Worm (Caenorhabditis elegans) whole organism, L3 larva: ENCODE results near the gene idpa-1.
A peak's percentile ranks its signal among the peaks of the same experiment; 100 is the strongest.

ENCODE experiments used
- ZK546.5 ChIP-seq: sonication (generic microtip); optimal IDR thresholded peaks from 2 replicates; lab custom pipeline; 2017; ENCODE audit warnings: missing biosample characterization, missing genetic modification characterization
- aly-2 ChIP-seq: fragments of 150-350 bp; optimal IDR thresholded peaks from 2 replicates; lab custom pipeline; 2014; ENCODE audit warnings: missing biosample characterization, missing genetic modification characterization
- ama-1 ChIP-seq: fragments of 150-350 bp; optimal IDR thresholded peaks from 2 replicates; lab custom pipeline; 2018
- ceh-28 ChIP-seq: fragments of 150-350 bp; optimal IDR thresholded peaks from 2 replicates; lab custom pipeline; 2014; ENCODE audit warnings: missing biosample characterization, missing genetic modification reagents, missing genetic modification characterization
- ceh-82 ChIP-seq: fragments of 150-350 bp; optimal IDR thresholded peaks from 2 replicates; lab custom pipeline; 2014; ENCODE audit warnings: missing biosample characterization, missing genetic modification characterization
- egl-27 ChIP-seq: sonication (generic microtip); optimal IDR thresholded peaks from 4 replicates; lab custom pipeline; 2017; ENCODE audit warnings: missing biosample characterization, missing genetic modification reagents, missing genetic modification characterization
- egl-5 ChIP-seq: fragments of 150-350 bp; optimal IDR thresholded peaks from 2 replicates; lab custom pipeline; 2017; ENCODE audit warnings: missing biosample characterization, missing genetic modification reagents, missing genetic modification characterization, inconsistent platforms
- elt-1 ChIP-seq: fragments of 150-350 bp; optimal IDR thresholded peaks from 2 replicates; lab custom pipeline; 2014; ENCODE audit warnings: missing biosample characterization, missing genetic modification characterization
- elt-2 ChIP-seq: sonication (generic microtip); optimal IDR thresholded peaks from 2 replicates; lab custom pipeline; 2016; ENCODE audit warnings: missing genetic modification reagents, mild to moderate bottlenecking, missing genetic modification characterization, missing compliant biosample characterization
- elt-3 ChIP-seq, 3 experiments: fragments of 150-350 bp in 1 of 3; sonication (generic microtip) in 2 of 3; optimal IDR thresholded peaks; 2 replicates in 2 of 3; 4 replicates in 1 of 3; lab custom pipeline; 2014 to 2017; ENCODE audit warnings: missing biosample characterization in 3 of 3, missing genetic modification characterization in 3 of 3
- eor-1 ChIP-seq, 2 experiments: fragments of 150-350 bp; optimal IDR thresholded peaks; 2 replicates each; lab custom pipeline; 2014 to 2018; ENCODE audit warnings: missing biosample characterization in 2 of 2, missing genetic modification characterization in 2 of 2
- fkh-10 ChIP-seq: sonication (generic microtip); optimal IDR thresholded peaks from 2 replicates; lab custom pipeline; 2017; ENCODE audit warnings: missing biosample characterization, missing genetic modification reagents, missing genetic modification characterization
- fos-1 ChIP-seq: fragments of 150-350 bp; optimal IDR thresholded peaks from 2 replicates; lab custom pipeline; 2014; ENCODE audit warnings: missing biosample characterization, missing genetic modification characterization
- hmg-11 ChIP-seq: sonication (generic microtip); optimal IDR thresholded peaks from 2 replicates; lab custom pipeline; 2016; ENCODE audit warnings: missing genetic modification characterization, missing compliant biosample characterization
- jun-1 ChIP-seq: fragments of 150-350 bp; optimal IDR thresholded peaks from 2 replicates; lab custom pipeline; 2014; ENCODE audit warnings: missing biosample characterization, missing genetic modification reagents, missing genetic modification characterization
- lin-15B ChIP-seq: fragments of 150-350 bp; optimal IDR thresholded peaks from 2 replicates; lab custom pipeline; 2014; ENCODE audit warnings: missing biosample characterization, missing genetic modification characterization
- lin-39 ChIP-seq: fragments of 150-350 bp; optimal IDR thresholded peaks from 2 replicates; lab custom pipeline; 2018; ENCODE audit warnings: missing biosample characterization, missing genetic modification reagents, missing genetic modification characterization
- lsy-12 ChIP-seq: sonication (generic microtip); optimal IDR thresholded peaks from 2 replicates; lab custom pipeline; 2016; ENCODE audit warnings: mild to moderate bottlenecking, missing genetic modification characterization, missing compliant biosample characterization
- mdl-1 ChIP-seq: fragments of 150-350 bp; optimal IDR thresholded peaks from 2 replicates; lab custom pipeline; 2014; ENCODE audit warnings: missing biosample characterization, missing genetic modification characterization
- nfya-1 ChIP-seq: sonication (generic microtip); optimal IDR thresholded peaks from 2 replicates; lab custom pipeline; 2017; ENCODE audit warnings: missing genetic modification characterization, mild to moderate bottlenecking, missing compliant biosample characterization, antibody characterized with exemption, moderate library complexity; ENCODE audit not compliant: insufficient read depth
- nhr-23 ChIP-seq: fragments of 150-350 bp; optimal IDR thresholded peaks from 2 replicates; lab custom pipeline; 2014; ENCODE audit warnings: missing biosample characterization, missing genetic modification reagents, missing genetic modification characterization
- nhr-237 ChIP-seq: fragments of 150-350 bp; optimal IDR thresholded peaks from 2 replicates; lab custom pipeline; 2014; ENCODE audit warnings: missing biosample characterization, missing genetic modification characterization
- nhr-25 ChIP-seq: sonication (generic microtip); optimal IDR thresholded peaks from 2 replicates; lab custom pipeline; 2017; ENCODE audit warnings: missing biosample characterization, missing genetic modification characterization
- nhr-28 ChIP-seq: fragments of 150-350 bp; optimal IDR thresholded peaks from 2 replicates; lab custom pipeline; 2014; ENCODE audit warnings: missing biosample characterization, missing genetic modification characterization
- nhr-67 ChIP-seq: fragments of 150-350 bp; optimal IDR thresholded peaks from 2 replicates; lab custom pipeline; 2014; ENCODE audit warnings: missing biosample characterization, missing genetic modification characterization
- nhr-76 ChIP-seq: fragments of 150-350 bp; sonication (generic microtip); optimal IDR thresholded peaks from 5 replicates; lab custom pipeline; 2014; ENCODE audit warnings: missing biosample characterization, missing genetic modification characterization
- nhr-77 ChIP-seq: fragments of 150-350 bp; optimal IDR thresholded peaks from 2 replicates; lab custom pipeline; 2014; ENCODE audit warnings: missing biosample characterization, missing genetic modification characterization
- pha-4 ChIP-seq: fragments of 150-350 bp; optimal IDR thresholded peaks from 2 replicates; lab custom pipeline; 2014; ENCODE audit warnings: missing biosample characterization, missing genetic modification reagents, missing genetic modification characterization
- pqm-1 ChIP-seq: fragments of 150-350 bp; optimal IDR thresholded peaks from 2 replicates; lab custom pipeline; 2017; ENCODE audit warnings: missing biosample characterization, missing genetic modification characterization, inconsistent platforms
- skn-1 ChIP-seq: fragments of 150-350 bp; optimal IDR thresholded peaks from 2 replicates; lab custom pipeline; 2014; ENCODE audit warnings: missing biosample characterization, missing genetic modification characterization
- unc-39 ChIP-seq: sonication (generic microtip); optimal IDR thresholded peaks from 4 replicates; lab custom pipeline; 2017; ENCODE audit warnings: missing biosample characterization, missing genetic modification characterization
- unc-62 ChIP-seq: fragments of 150-350 bp; sonication (generic microtip); optimal IDR thresholded peaks from 4 replicates; lab custom pipeline; 2014; ENCODE audit warnings: missing biosample characterization, missing genetic modification reagents, missing genetic modification characterization
- zag-1 ChIP-seq: fragments of 150-350 bp; optimal IDR thresholded peaks from 2 replicates; lab custom pipeline; 2014; ENCODE audit warnings: missing biosample characterization, missing genetic modification characterization
- ztf-11 ChIP-seq: fragments of 150-350 bp; optimal IDR thresholded peaks from 2 replicates; lab custom pipeline; 2014; ENCODE audit warnings: missing biosample characterization, missing genetic modification characterization

idpa-1 gene

DNA sequence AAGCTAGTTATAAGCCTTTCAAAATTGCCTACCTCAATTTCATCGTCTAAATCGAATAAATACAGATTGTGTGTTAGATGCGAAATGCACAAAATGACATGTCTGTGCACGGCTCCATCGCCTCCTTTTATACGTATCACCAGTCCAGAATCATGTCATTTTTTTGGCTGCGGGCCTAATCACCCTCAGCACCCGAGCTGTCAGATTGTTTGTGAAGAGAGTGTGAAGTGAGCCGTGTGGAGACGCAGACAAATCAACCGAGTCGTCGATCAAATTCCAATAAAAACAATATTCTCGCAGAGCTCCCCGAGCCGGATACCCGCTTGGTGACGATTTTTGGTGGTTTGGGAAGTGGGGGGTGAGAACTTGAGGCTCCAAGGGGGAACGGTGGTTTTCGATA is at the start of gene idpa-1:
idpa-1 (minus strand) TSS at position 101 of the 400 bp plus-strand sequence.
- TF ChIP-seq nhr-77 (tag; lab: Kevin White, UChicago) (no peak), lsy-12 (tag; lab: Kevin White, UChicago) (no peak), ztf-11 (no peak), nhr-76 (no peak), ama-1 (lab: Kevin White, UChicago) (no peak), nhr-237 (tag; lab: Kevin White, UChicago) (no peak), pqm-1 (tag; lab: Kevin White, UChicago) (no peak), aly-2 (tag; lab: Kevin White, UChicago) (no peak), unc-39 (tag; lab: Kevin White, UChicago) (no peak), unc-62 (GFP tag; lab: Kevin White, UChicago) (no peak), ceh-28 (tag; lab: Kevin White, UChicago) (no peak), jun-1 (tag; lab: Kevin White, UChicago) (no peak), nhr-28 (tag; lab: Kevin White, UChicago) (no peak), zag-1 (tag; lab: Kevin White, UChicago) (no peak)
- TF ChIP-seq, all 47 proteins: peak for 0

ce11 chrIII:2948310-2948961 is 47.4 kb upstream of the idpa-1 start:
- peak; percentile 83 for TF ChIP-seq pqm-1 (tag; lab: Kevin White, UChicago)
- peak; percentile 47 for TF ChIP-seq ceh-28 (tag; lab: Kevin White, UChicago)
- TF ChIP-seq nhr-25 (tag; lab: Kevin White, UChicago) = peak; percentile 57
- TF ChIP-seq nhr-23 (tag; lab: Kevin White, UChicago) = peak; percentile 66
- no peak for TF ChIP-seq unc-62 (GFP tag; lab: Kevin White, UChicago)
- TF ChIP-seq jun-1 (tag; lab: Kevin White, UChicago) = peak; percentile 4
- TF ChIP-seq nfya-1 = peak; percentile 10
- no peak for TF ChIP-seq nhr-67 (tag; lab: Kevin White, UChicago)
- TF ChIP-seq elt-2 = peak; percentile 90

DNA sequence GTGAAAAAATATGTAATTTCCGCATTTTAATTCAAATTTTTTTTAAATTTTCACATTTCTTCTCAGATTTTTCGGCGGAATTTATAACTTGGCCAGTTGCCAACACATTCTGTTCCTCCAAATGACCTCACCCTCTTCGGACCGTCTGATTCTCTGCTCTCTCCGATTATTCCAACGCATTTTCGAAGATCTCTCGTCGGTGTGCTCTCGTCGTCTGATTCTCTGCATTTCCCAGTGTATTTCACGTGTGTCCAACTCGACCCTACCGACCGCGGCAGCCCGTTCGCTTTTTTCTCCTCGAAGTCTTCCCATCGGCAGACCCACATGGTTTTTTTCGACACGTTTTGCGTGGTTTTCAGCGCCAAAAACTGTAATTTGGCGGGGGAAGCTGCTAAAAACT is 46.2 kb upstream of the idpa-1 start:
- TF ChIP-seq nhr-25 (tag; lab: Kevin White, UChicago) (peak; percentile 29), egl-5 (peak; percentile 5), ztf-11 (no peak), mdl-1 (tag; lab: Kevin White, UChicago) (peak; percentile 18), elt-1 (tag; lab: Kevin White, UChicago) (no peak), skn-1 (tag; lab: Kevin White, UChicago) (no peak), lin-39 (tag; lab: Kevin White, UChicago) (peak; percentile 48), pqm-1 (tag; lab: Kevin White, UChicago) (no peak), nhr-23 (tag; lab: Kevin White, UChicago) (peak; percentile 22), elt-2 (peak; percentile 19), hmg-11 (tag; lab: Kevin White, UChicago) (peak; percentile 41)
- TF ChIP-seq, all 47 proteins: peak for 7

- TF ChIP-seq pha-4 (tag; lab: Kevin White, UChicago) (no peak), fos-1 (no peak), lin-15B (tag; lab: Kevin White, UChicago) (no peak), lin-39 (tag; lab: Kevin White, UChicago) (no peak), ztf-11 (no peak), ZK546.5 (no peak), aly-2 (tag; lab: Kevin White, UChicago) (no peak), eor-1 (tag; optimal IDR thresholded peaks at IDR 0.05; lab: Kevin White, UChicago) (no peak), nhr-76 (no peak), mdl-1 (tag; lab: Kevin White, UChicago) (no peak), ceh-82 (tag; lab: Kevin White, UChicago) (no peak)
Observed at ce11 chrIII:2946626-2947168, 45.7 kb upstream of the idpa-1 start, which contains the start of gene H05C05.1. H05C05.1 (plus strand) TSS chrIII:2947118.

- no peak for TF ChIP-seq lsy-12 (tag; lab: Kevin White, UChicago)
- no peak for TF ChIP-seq elt-3 (tag; optimal IDR thresholded peaks at IDR 0.05; lab: Kevin White, UChicago)
- TF ChIP-seq lin-15B (tag; lab: Kevin White, UChicago) = no peak
- TF ChIP-seq zag-1 (tag; lab: Kevin White, UChicago) = no peak
- TF ChIP-seq elt-1 (tag; lab: Kevin White, UChicago) = no peak
- TF ChIP-seq egl-27 (tag; lab: Kevin White, UChicago) = no peak
- TF ChIP-seq ztf-11 = no peak
- TF ChIP-seq fkh-10 (GFP tag; lab: Kevin White, UChicago) = no peak
Observed at ce11 chrIII:2946101-2946500, 45.1 kb upstream of the idpa-1 start, which contains the start of gene H05C05.4. H05C05.4 (minus strand) TSS chrIII:2946201.
